Worm (Caenorhabditis elegans) whole organism, L4 larva: ENCODE results near the gene F32H5.3.

Experiments
- F10B5.3 ChIP-seq: sonication (generic microtip); optimal IDR thresholded peaks from 2 replicates; lab custom pipeline; 2016; ENCODE audit warnings: mild to moderate bottlenecking, missing genetic modification characterization, missing compliant biosample characterization
- F26F4.8 ChIP-seq: fragments of 200-800 bp; sonication (Bioruptor generic); conservative IDR thresholded peaks from 2 replicates; pipeline ENCODE4 v1.3.6; 2022; ENCODE audit warnings: missing genetic modification characterization, missing compliant biosample characterization
- R02D3.7 ChIP-seq: fragments of 150-350 bp; sonication (generic microtip); optimal IDR thresholded peaks from 3 replicates; lab custom pipeline; 2014; ENCODE audit warnings: missing biosample characterization, missing genetic modification characterization
- Y105C5A.15 ChIP-seq: fragments of 200-800 bp; sonication (Bioruptor generic); IDR thresholded peaks from 2 replicates; pipeline ENCODE4 v1.3.6; 2022; ENCODE audit warnings: missing genetic modification characterization, missing compliant biosample characterization
- Y5F2A.4 ChIP-seq: fragments of 200-800 bp; sonication (Bioruptor generic); optimal IDR thresholded peaks from 2 replicates; lab custom pipeline; 2018; ENCODE audit warnings: mild to moderate bottlenecking, missing genetic modification characterization, missing compliant biosample characterization
- Y75B8A.6 ChIP-seq: fragments of 200-800 bp; sonication (Bioruptor generic); IDR thresholded peaks from 2 replicates; pipeline ENCODE4 v1.3.6; 2022; ENCODE audit warnings: missing genetic modification reagents, missing genetic modification characterization, missing compliant biosample characterization
- aha-1 ChIP-seq: fragments of 150-350 bp; peaks from one replicate; lab custom pipeline; 2014; ENCODE audit warnings: missing biosample characterization, missing genetic modification characterization
- ceh-44 ChIP-seq: fragments of 200-800 bp; sonication (Bioruptor generic); IDR thresholded peaks from 2 replicates; pipeline ENCODE4 v1.3.6; 2022; ENCODE audit warnings: missing genetic modification reagents, missing genetic modification characterization, missing compliant biosample characterization
- ceh-62 ChIP-seq: sonication (generic microtip); optimal IDR thresholded peaks from 2 replicates; lab custom pipeline; 2017; ENCODE audit warnings: missing biosample characterization, missing genetic modification characterization
- cey-2 ChIP-seq: sonication (generic microtip); optimal IDR thresholded peaks from 3 replicates; lab custom pipeline; 2017; ENCODE audit warnings: missing genetic modification characterization, mild to moderate bottlenecking, missing compliant biosample characterization, antibody characterized with exemption, borderline replicate concordance; ENCODE audit not compliant: insufficient read depth
- dmd-6 ChIP-seq: fragments of 200-800 bp; sonication (Bioruptor generic); IDR thresholded peaks from 2 replicates; pipeline ENCODE4 v1.3.6; 2022; ENCODE audit warnings: missing genetic modification reagents, missing genetic modification characterization, missing compliant biosample characterization
- dve-1 ChIP-seq: sonication (generic microtip); optimal IDR thresholded peaks from 2 replicates; lab custom pipeline; 2017; ENCODE audit warnings: antibody characterized with exemption, mild to moderate bottlenecking, missing genetic modification characterization, missing compliant biosample characterization; ENCODE audit not compliant: insufficient read depth
- fkh-10 ChIP-seq: fragments of 150-350 bp; optimal IDR thresholded peaks from 2 replicates; lab custom pipeline; 2014; ENCODE audit warnings: missing biosample characterization, missing genetic modification reagents, missing genetic modification characterization
- jun-1 ChIP-seq: fragments of 150-350 bp; optimal IDR thresholded peaks from 2 replicates; lab custom pipeline; 2014; ENCODE audit warnings: missing biosample characterization, missing genetic modification reagents, missing genetic modification characterization
- lsy-2 ChIP-seq, 2 experiments: fragments of 150-350 bp in 1 of 2; sonication (generic microtip) in 1 of 2; optimal IDR thresholded peaks; 2 replicates each; lab custom pipeline; 2014 to 2017; ENCODE audit warnings: missing biosample characterization in 2 of 2, missing genetic modification characterization in 2 of 2
- mdl-1 ChIP-seq, 2 experiments: fragments of 150-350 bp in 1 of 2; sonication (generic microtip) in 1 of 2; optimal IDR thresholded peaks; 2 replicates each; lab custom pipeline; 2014 to 2017; ENCODE audit warnings: missing biosample characterization in 2 of 2, missing genetic modification characterization in 2 of 2
- mxl-3 ChIP-seq: fragments of 200-800 bp; sonication (Bioruptor generic); optimal IDR thresholded peaks from 2 replicates; lab custom pipeline; 2018; ENCODE audit warnings: mild to moderate bottlenecking, missing genetic modification characterization, missing compliant biosample characterization
- nhr-10 ChIP-seq: fragments of 150-350 bp; optimal IDR thresholded peaks from 2 replicates; lab custom pipeline; 2014; ENCODE audit warnings: missing biosample characterization, missing genetic modification characterization
- nhr-102 ChIP-seq: sonication (generic microtip); optimal IDR thresholded peaks from 2 replicates; lab custom pipeline; 2016; ENCODE audit warnings: mild to moderate bottlenecking, missing genetic modification characterization, moderate library complexity, missing compliant biosample characterization
- nhr-25 ChIP-seq: sonication (generic microtip); optimal IDR thresholded peaks from 2 replicates; lab custom pipeline; 2017; ENCODE audit warnings: missing genetic modification characterization, mild to moderate bottlenecking, missing compliant biosample characterization, antibody characterized with exemption, moderate library complexity, borderline replicate concordance; ENCODE audit not compliant: insufficient read depth
- nhr-28 ChIP-seq: fragments of 150-350 bp; optimal IDR thresholded peaks from 2 replicates; lab custom pipeline; 2014; ENCODE audit warnings: missing biosample characterization, missing genetic modification characterization
- pha-4 ChIP-seq, 2 experiments: fragments of 150-350 bp in 1 of 2; fragments of 200-800 bp in 1 of 2; sonication (Bioruptor generic) in 1 of 2; IDR thresholded peaks in 1 of 2; optimal IDR thresholded peaks in 1 of 2; 2 replicates each; pipeline versions ENCODE4 v1.3.6 to Lab custom; 2014 to 2022; ENCODE audit warnings: missing genetic modification characterization in 2 of 2, missing genetic modification reagents in 2 of 2, missing biosample characterization in 1 of 2, missing compliant biosample characterization in 1 of 2
- pqm-1 ChIP-seq: sonication (generic microtip); optimal IDR thresholded peaks from 2 replicates; lab custom pipeline; 2017; ENCODE audit warnings: missing biosample characterization, missing genetic modification characterization
- rbr-2 ChIP-seq: sonication (generic microtip); optimal IDR thresholded peaks from 2 replicates; lab custom pipeline; 2016; ENCODE audit warnings: missing genotype, missing genetic modification characterization, missing compliant biosample characterization
- sdz-12 ChIP-seq: fragments of 200-800 bp; sonication (Bioruptor generic); optimal IDR thresholded peaks from 2 replicates; lab custom pipeline; 2018; ENCODE audit warnings: mild to moderate bottlenecking, missing genetic modification characterization, missing compliant biosample characterization
- set-16 ChIP-seq: fragments of 200-800 bp; sonication (Bioruptor generic); IDR thresholded peaks from 2 replicates; pipeline ENCODE4 v1.3.6; 2022; ENCODE audit warnings: missing genetic modification reagents, missing genetic modification characterization, missing compliant biosample characterization
- tag-97 ChIP-seq: fragments of 200-800 bp; sonication (Bioruptor generic); IDR thresholded peaks from 2 replicates; pipeline ENCODE4 v1.3.6; 2022; ENCODE audit warnings: missing genetic modification characterization, missing compliant biosample characterization
- unc-62 ChIP-seq, 3 experiments: fragments of 150-350 bp in 1 of 3; sonication (generic microtip); optimal IDR thresholded peaks in 2 of 3; peaks in 1 of 3; 1 replicate in 1 of 3; 2 replicates in 2 of 3; lab custom pipeline; 2014 to 2017; ENCODE audit warnings: missing biosample characterization in 3 of 3, missing genetic modification characterization in 3 of 3, missing genetic modification reagents in 3 of 3, missing genotype in 1 of 3
- ztf-7 ChIP-seq: fragments of 150-350 bp; optimal IDR thresholded peaks from 2 replicates; lab custom pipeline; 2014; ENCODE audit warnings: missing biosample characterization, missing genetic modification characterization

F32H5.3 gene

ce11 chrV:13357652-13358281 is 1.4 kb upstream of the F32H5.3 start, which contains the start of gene F32H5.1:
F32H5.1 (minus strand) TSS chrV:13358037.
- TF ChIP-seq tag-97 (GFP tag; lab: Robert Waterston, UW) (no peak), dmd-6 (GFP tag; lab: Robert Waterston, UW) (peak; percentile 67), ceh-62 (no peak), dve-1 (tag; lab: Kevin White, UChicago) (peak; percentile 31), aha-1 (tag; lab: Kevin White, UChicago) (peak; percentile 18), lsy-2 (tag; optimal IDR thresholded peaks at IDR 0.05; lab: Kevin White, UChicago) (peak in 1 of 2 experiments; percentile 11), set-16 (no peak), nhr-102 (tag; lab: Kevin White, UChicago) (no peak), Y75B8A.6 (GFP tag; lab: Robert Waterston, UW) (no peak), R02D3.7 (tag; lab: Kevin White, UChicago) (no peak), pqm-1 (tag; lab: Kevin White, UChicago) (peak; percentile 88), ceh-44 (GFP tag; lab: Robert Waterston, UW) (no peak), ztf-7 (peak; percentile 81), nhr-28 (peak; percentile 42)

DNA sequence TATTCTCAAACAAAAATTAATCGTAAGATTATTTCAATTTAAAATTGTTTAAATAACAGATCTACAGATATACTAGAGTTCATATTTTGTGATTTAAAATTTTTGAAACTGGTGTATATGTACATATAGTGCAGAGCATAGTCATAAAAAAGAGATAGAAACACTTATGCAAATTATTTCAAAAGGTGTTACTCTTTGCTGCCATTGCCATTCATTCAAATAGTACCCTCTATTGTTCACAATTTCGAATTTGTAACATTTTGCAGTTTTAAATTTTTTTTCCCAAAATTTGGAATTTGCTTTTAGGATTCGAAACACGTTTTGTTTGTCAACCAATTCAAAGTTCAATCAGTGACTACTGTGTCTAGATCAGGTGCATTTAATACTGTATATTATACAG is 1.1 kb downstream of the F32H5.3 start, which contains the start of gene F32H5.4:
Gene F32H5.4 (plus strand): TSS at position 301 of the 400 bp plus-strand sequence.
- TF ChIP-seq Y75B8A.6 (GFP tag; lab: Robert Waterston, UW): no peak
- no peak for TF ChIP-seq Y5F2A.4
- no peak for TF ChIP-seq tag-97 (GFP tag; lab: Robert Waterston, UW)
- no peak for TF ChIP-seq Y105C5A.15 (GFP tag; lab: Robert Waterston, UW)
- no peak for TF ChIP-seq nhr-25
- no peak for TF ChIP-seq R02D3.7 (tag; lab: Kevin White, UChicago)
- TF ChIP-seq rbr-2: no peak
- no peak for TF ChIP-seq mdl-1 (tag; optimal IDR thresholded peaks at IDR 0.05; lab: Kevin White, UChicago)
- no peak for TF ChIP-seq sdz-12 (GFP tag; lab: Kevin White, UChicago)
- TF ChIP-seq mxl-3 (GFP tag; lab: Kevin White, UChicago): no peak
- TF ChIP-seq F10B5.3 (tag; lab: Kevin White, UChicago): no peak
- TF ChIP-seq pha-4 (GFP tag; IDR thresholded peaks at IDR 0.05; lab: Robert Waterston, UW): no peak
- no peak for TF ChIP-seq pha-4 (tag; optimal IDR thresholded peaks at IDR 0.05; lab: Kevin White, UChicago)
- no peak for TF ChIP-seq cey-2
- TF ChIP-seq F26F4.8: no peak

DNA sequence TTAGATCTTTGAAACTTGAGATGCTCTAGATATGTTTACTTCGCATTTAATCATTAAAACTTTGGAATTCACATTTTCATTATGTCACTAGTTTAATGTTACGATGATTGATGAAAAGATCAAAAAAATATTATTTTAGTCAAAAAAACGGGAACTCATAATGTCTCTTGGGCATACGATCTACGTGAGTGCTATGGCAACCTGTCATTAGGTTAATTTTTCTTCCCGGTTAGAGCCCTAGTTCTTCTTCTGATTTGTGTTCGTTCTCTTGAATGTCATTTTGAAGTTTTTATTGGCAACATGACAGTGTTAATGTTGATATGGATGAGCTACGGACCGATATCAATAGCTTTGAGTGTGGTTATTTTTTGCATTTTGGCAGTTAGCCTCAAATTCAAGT is 4.3 kb downstream of the F32H5.3 start, which contains the start of gene srg-46:
Gene srg-46 (plus strand): TSS at position 301 of the 400 bp plus-strand sequence.
- TF ChIP-seq aha-1 (tag; lab: Kevin White, UChicago) (peak; percentile 31), nhr-102 (tag; lab: Kevin White, UChicago) (no peak), nhr-25 (no peak)

DNA sequence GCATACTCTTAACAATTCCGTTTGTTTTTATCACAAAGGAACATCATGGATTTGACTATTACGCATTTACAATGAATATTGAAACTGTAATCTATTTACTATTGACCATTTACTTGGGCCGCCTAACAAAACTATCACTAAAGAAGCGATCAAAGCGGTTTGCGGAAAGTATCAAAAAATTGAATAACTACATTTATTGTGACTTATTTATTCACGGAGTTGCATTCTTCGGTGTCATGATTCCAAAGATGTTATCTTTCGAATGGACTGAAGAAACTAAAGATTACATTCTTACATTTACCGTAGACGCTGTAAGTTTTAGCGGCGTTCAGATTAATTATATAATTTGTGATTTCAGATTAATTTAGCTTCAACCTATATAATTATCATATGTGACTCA is 5.1 kb downstream of the F32H5.3 start:
- TF ChIP-seq ceh-44 (GFP tag; lab: Robert Waterston, UW) (no peak), unc-62 (GFP tag; optimal IDR thresholded peaks at IDR 0.05 in 1 of 2; lab: Kevin White, UChicago) (peak in 1 of 2 experiments; percentile 92), unc-62 (tag; optimal IDR thresholded peaks at IDR 0.05; lab: Kevin White, UChicago) (no peak)

DNA sequence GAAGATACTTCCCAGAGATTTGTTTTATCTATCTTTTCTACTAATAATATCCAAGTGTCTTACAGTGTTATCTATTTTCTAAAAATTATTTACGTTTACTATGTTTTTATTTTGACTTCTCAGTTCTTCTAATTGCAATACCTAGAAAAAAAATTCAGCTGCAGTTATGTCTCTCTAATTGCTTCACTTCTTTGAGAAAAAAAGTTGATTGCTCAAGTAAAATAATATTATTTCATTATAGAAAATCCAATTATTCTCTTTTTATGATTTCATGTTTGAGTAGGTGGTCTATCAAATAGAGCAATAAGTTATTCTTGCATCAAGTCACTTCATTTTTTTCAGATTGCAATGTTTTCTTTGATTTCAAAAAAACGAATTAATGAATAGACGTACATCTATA is 7.4 kb downstream of the F32H5.3 start:
- TF ChIP-seq jun-1: no peak
- TF ChIP-seq fkh-10 (GFP tag; lab: Kevin White, UChicago): peak; percentile 37

ce11 chrV:13367024-13367423 is 7.9 kb downstream of the F32H5.3 start, which contains the start of gene srx-125:
srx-125 (plus strand) TSS chrV:13367324.
- TF ChIP-seq unc-62 (GFP tag; optimal IDR thresholded peaks at IDR 0.05 in 1 of 2; lab: Kevin White, UChicago) (peak in 1 of 2 experiments; percentile 46), unc-62 (tag; optimal IDR thresholded peaks at IDR 0.05; lab: Kevin White, UChicago) (no peak), dmd-6 (GFP tag; lab: Robert Waterston, UW) (no peak), nhr-10 (tag; lab: Kevin White, UChicago) (no peak)
